Worm (Caenorhabditis elegans): ENCODE measurements around the gene C05D2.8.

The C05D2.8 gene

ce11 chrIII:5601999-5602398 lies 8.1 kb downstream of the C05D2.8 start (continued):
- no peak for TF ChIP-seq nhr-76 (tag; optimal IDR thresholded peaks at IDR 0.05)
- peak; percentile 91; the same call in 1 of the 2 replicates for TF ChIP-seq Y105C5A.15 (GFP tag; IDR thresholded peaks at IDR 0.05)
- peak; percentile 81 for TF ChIP-seq sdz-12 (GFP tag; optimal IDR thresholded peaks at IDR 0.05)
- TF ChIP-seq F44E2.7 (GFP tag; IDR thresholded peaks at IDR 0.05) = peak; percentile 93
- no peak for TF ChIP-seq daf-12 (tag; optimal IDR thresholded peaks at IDR 0.05)
- peak; percentile 89 for TF ChIP-seq F49E8.2 (tag; optimal IDR thresholded peaks at IDR 0.05; ENCODE audit: borderline replicate concordance)
- TF ChIP-seq nhr-28 (tag; optimal IDR thresholded peaks at IDR 0.05) = peak; percentile 59
- TF ChIP-seq daf-19 (GFP tag; conservative IDR thresholded peaks at IDR 0.05) = peak; percentile 42; the same call in 1 of the 2 replicates
- peak; percentile 34 for TF ChIP-seq aly-2 (tag; optimal IDR thresholded peaks at IDR 0.05)
- no peak for TF ChIP-seq cey-2 (tag; optimal IDR thresholded peaks at IDR 0.05; ENCODE audit: borderline replicate concordance, insufficient read depth)
- TF ChIP-seq unc-39 (tag; optimal IDR thresholded peaks at IDR 0.05) = no peak
- TF ChIP-seq zfp-3 (GFP tag; conservative IDR thresholded peaks at IDR 0.05) = 0 out of 2 replicates have a peak, but pooled peaks have one; percentile 62
- TF ChIP-seq daf-8 (GFP tag; IDR thresholded peaks at IDR 0.05) = no peak
- TF ChIP-seq ZK337.2 (GFP tag; IDR thresholded peaks at IDR 0.05) = peak; percentile 87
- TF ChIP-seq nhr-10 (tag; optimal IDR thresholded peaks at IDR 0.05) = no peak
- TF ChIP-seq F26F4.8 (GFP tag; conservative IDR thresholded peaks at IDR 0.05) = peak; percentile 87
- TF ChIP-seq Y48G9A.11 (GFP tag; IDR thresholded peaks at IDR 0.05) = peak; percentile 86
- TF ChIP-seq zip-2 (tag; optimal IDR thresholded peaks at IDR 0.05) = no peak
- TF ChIP-seq ceh-28 (tag; optimal IDR thresholded peaks at IDR 0.05) = no peak
- TF ChIP-seq nhr-42 (GFP tag; IDR thresholded peaks at IDR 0.05) = peak; percentile 88
- 0 out of 2 replicates have a peak, but pooled peaks have one; percentile 46 for TF ChIP-seq mxl-2 (GFP tag; conservative IDR thresholded peaks at IDR 0.05)
- TF ChIP-seq T20F7.1 (GFP tag; optimal IDR thresholded peaks at IDR 0.05) = no peak
- TF ChIP-seq lim-7 (GFP tag; IDR thresholded peaks at IDR 0.05) = peak; percentile 96
- TF ChIP-seq snpc-4 (tag; optimal IDR thresholded peaks at IDR 0.05) = no peak
- peak; percentile 90 for TF ChIP-seq T26A8.4 (GFP tag; IDR thresholded peaks at IDR 0.05)
- peak; percentile 80 for TF ChIP-seq gei-8 (GFP tag; optimal IDR thresholded peaks at IDR 0.05)
- peak; percentile 86 for TF ChIP-seq lin-13 (GFP tag; optimal IDR thresholded peaks at IDR 0.05)
- peak; percentile 68 for TF ChIP-seq dmd-6 (GFP tag; IDR thresholded peaks at IDR 0.05)
- peak; percentile 89 for TF ChIP-seq Y5F2A.4 (GFP tag; optimal IDR thresholded peaks at IDR 0.05)
- TF ChIP-seq fkh-10 (GFP tag; optimal IDR thresholded peaks at IDR 0.05) = no peak
- TF ChIP-seq pha-4 (GFP tag; IDR thresholded peaks at IDR 0.05) = peak; percentile 94
- TF ChIP-seq pha-4 (tag; optimal IDR thresholded peaks at IDR 0.05) = no peak
- TF ChIP-seq mes-2 (tag; optimal IDR thresholded peaks at IDR 0.05; ENCODE audit: poor library complexity, severe bottlenecking) = peak; percentile 92
- TF ChIP-seq ceh-20 (GFP tag; IDR thresholded peaks at IDR 0.05) = peak; percentile 72
- TF ChIP-seq tag-97 (GFP tag; IDR thresholded peaks at IDR 0.05) = no peak
- TF ChIP-seq fos-1 (tag; optimal IDR thresholded peaks at IDR 0.05) = no peak
- no peak for TF ChIP-seq unc-62 (GFP tag; optimal IDR thresholded peaks at IDR 0.05 in 1 of 2)
- no peak for TF ChIP-seq unc-62 (tag; optimal IDR thresholded peaks at IDR 0.05)
- TF ChIP-seq tra-1 (GFP tag; IDR thresholded peaks at IDR 0.05) = peak; percentile 88
- no peak for TF ChIP-seq pqm-1 (tag; optimal IDR thresholded peaks at IDR 0.05)
- no peak for TF ChIP-seq ceh-32 (tag; optimal IDR thresholded peaks at IDR 0.05; ENCODE audit: poor library complexity)
- TF ChIP-seq dmd-9 (GFP tag; IDR thresholded peaks at IDR 0.05) = peak; percentile 83
- TF ChIP-seq dmd-8 (GFP tag; IDR thresholded peaks at IDR 0.05) = peak; percentile 98
- peak; percentile 83 for TF ChIP-seq nhr-111 (GFP tag; optimal IDR thresholded peaks at IDR 0.05)
- TF ChIP-seq skn-1 (tag; optimal IDR thresholded peaks at IDR 0.05) = no peak
- TF ChIP-seq hlh-11 (tag; optimal IDR thresholded peaks at IDR 0.05) = peak; percentile 71
- TF ChIP-seq mxl-3 (GFP tag; optimal IDR thresholded peaks at IDR 0.05) = peak; percentile 79
- TF ChIP-seq lsy-2 (tag; optimal IDR thresholded peaks at IDR 0.05) = peak in 1 of 2 experiments; percentile 76
- TF ChIP-seq F37D6.2 (tag; optimal IDR thresholded peaks at IDR 0.05) = peak; percentile 31
- TF ChIP-seq lin-29 (GFP tag; IDR thresholded peaks at IDR 0.05) = 0 out of 2 replicates have a peak, but pooled peaks have one; percentile 45
- TF ChIP-seq nhr-48 (tag; optimal IDR thresholded peaks at IDR 0.05) = peak; percentile 42
- peak; percentile 86 for TF ChIP-seq madf-9 (GFP tag; conservative IDR thresholded peaks at IDR 0.05)

Measured in whole organism, L4 larva.